Worm (Caenorhabditis elegans): Measurements from ENCODE around the gene clec-216.

clec-216 gene

ce11 chrV:7985860-7986259 lies 33.1 kb upstream of the clec-216 start, which contains the start of gene Y97E10AL.1:
Gene Y97E10AL.1, plus strand, starts transcription at chrV:7986160.
- TF ChIP-seq nhr-77 (tag; optimal IDR thresholded peaks at IDR 0.05) (no peak), snpc-4 (tag; optimal IDR thresholded peaks at IDR 0.05) (no peak), unc-62 (GFP tag; optimal IDR thresholded peaks at IDR 0.05) (no peak), mdl-1 (tag; optimal IDR thresholded peaks at IDR 0.05) (no peak), nhr-67 (tag; optimal IDR thresholded peaks at IDR 0.05) (no peak), jun-1 (tag; optimal IDR thresholded peaks at IDR 0.05) (no peak), fkh-10 (GFP tag; optimal IDR thresholded peaks at IDR 0.05) (no peak)

ce11 chrV:7983381-7984052 lies 30.8 kb upstream of the clec-216 start, which contains the start of the genes natb-1 and abhd-12:
Gene natb-1, minus strand, starts transcription at chrV:7983431.
Gene abhd-12, plus strand, starts transcription at chrV:7983879.
- TF ChIP-seq elt-2 (tag; optimal IDR thresholded peaks at IDR 0.05) (peak; percentile 20), sea-2 (GFP tag; optimal IDR thresholded peaks at IDR 0.05) (no peak), nhr-28 (tag; optimal IDR thresholded peaks at IDR 0.05) (no peak), ama-1 (optimal IDR thresholded peaks at IDR 0.05) (no peak), nhr-25 (tag; optimal IDR thresholded peaks at IDR 0.05) (peak; percentile 29), pha-4 (tag; optimal IDR thresholded peaks at IDR 0.05) (peak; percentile 87), nhr-23 (tag; optimal IDR thresholded peaks at IDR 0.05) (peak; percentile 41), daf-12 (tag; optimal IDR thresholded peaks at IDR 0.05) (no peak), ceh-28 (tag; optimal IDR thresholded peaks at IDR 0.05) (peak; percentile 58), lin-39 (tag; optimal IDR thresholded peaks at IDR 0.05) (no peak), unc-39 (tag; optimal IDR thresholded peaks at IDR 0.05) (no peak), fos-1 (tag; optimal IDR thresholded peaks at IDR 0.05) (no peak), ceh-16 (tag; optimal IDR thresholded peaks at IDR 0.05) (no peak), nhr-76 (tag; optimal IDR thresholded peaks at IDR 0.05) (no peak), nhr-43 (tag; optimal IDR thresholded peaks at IDR 0.05; ENCODE audit: poor library complexity, severe bottlenecking) (no peak), egl-5 (tag; optimal IDR thresholded peaks at IDR 0.05) (peak; percentile 42), jun-1 (tag; optimal IDR thresholded peaks at IDR 0.05) (no peak), ceh-82 (tag; optimal IDR thresholded peaks at IDR 0.05) (no peak), pqm-1 (tag; optimal IDR thresholded peaks at IDR 0.05) (peak; percentile 21), nfya-1 (tag; optimal IDR thresholded peaks at IDR 0.05; ENCODE audit: insufficient read depth) (peak; percentile 67), nhr-237 (tag; optimal IDR thresholded peaks at IDR 0.05) (no peak), lin-15B (tag; optimal IDR thresholded peaks at IDR 0.05) (no peak), nhr-11 (tag; optimal IDR thresholded peaks at IDR 0.05) (no peak), mdl-1 (tag; optimal IDR thresholded peaks at IDR 0.05) (no peak), skn-1 (tag; optimal IDR thresholded peaks at IDR 0.05) (no peak), snpc-4 (tag; optimal IDR thresholded peaks at IDR 0.05) (peak; percentile 66), nhr-77 (tag; optimal IDR thresholded peaks at IDR 0.05) (no peak), fkh-10 (GFP tag; optimal IDR thresholded peaks at IDR 0.05) (no peak), elt-3 (tag; optimal IDR thresholded peaks at IDR 0.05) (no peak), hmg-11 (tag; optimal IDR thresholded peaks at IDR 0.05) (peak; percentile 56)

ce11 chrV:7980993-7981595 lies 28.3 kb upstream of the clec-216 start, which contains the start of gene F26D11.1:
Gene F26D11.1, plus strand, starts transcription at chrV:7981545.
- TF ChIP-seq ZK546.5 (tag; optimal IDR thresholded peaks at IDR 0.05) (no peak), jun-1 (tag; optimal IDR thresholded peaks at IDR 0.05) (no peak), daf-12 (tag; optimal IDR thresholded peaks at IDR 0.05) (no peak), ama-1 (optimal IDR thresholded peaks at IDR 0.05) (no peak), egl-5 (tag; optimal IDR thresholded peaks at IDR 0.05) (no peak), nhr-77 (tag; optimal IDR thresholded peaks at IDR 0.05) (no peak), mdl-1 (tag; optimal IDR thresholded peaks at IDR 0.05) (no peak), fkh-10 (GFP tag; optimal IDR thresholded peaks at IDR 0.05) (no peak), nhr-25 (tag; optimal IDR thresholded peaks at IDR 0.05) (no peak), eor-1 (tag; optimal IDR thresholded peaks at IDR 0.05) (no peak), egl-27 (tag; optimal IDR thresholded peaks at IDR 0.05) (no peak), mml-1 (tag; optimal IDR thresholded peaks at IDR 0.05) (no peak), fos-1 (tag; optimal IDR thresholded peaks at IDR 0.05) (no peak), unc-62 (GFP tag; optimal IDR thresholded peaks at IDR 0.05) (no peak)

Measured in whole organism, L3 larva.